1 worm cellular context compared by ENCODE assay signal in the genomic region with DNA sequence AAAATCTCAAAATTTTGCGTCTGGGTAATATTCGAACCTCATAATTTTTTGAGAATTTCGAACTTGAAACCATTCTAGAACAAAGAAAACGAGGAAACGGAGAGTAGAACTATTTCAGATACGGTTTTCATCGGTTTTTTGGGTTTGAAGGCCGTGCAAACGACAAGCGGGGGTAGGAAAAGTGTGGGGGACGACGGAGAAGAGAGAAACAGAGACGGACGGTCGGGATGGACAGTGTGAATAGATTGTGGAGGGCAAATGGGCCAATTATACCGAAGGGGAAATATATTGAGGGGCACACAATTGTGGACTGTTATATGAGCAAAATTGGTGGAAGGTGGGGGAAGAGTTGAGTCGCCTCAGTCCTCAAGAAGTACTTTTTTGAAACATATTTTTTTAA.
TF ChIP-seq lines count a peak whose summit lies in the region.

No protein-coding gene starts in this region.

TF ChIP-seq in whole organism, L1 larva, 84 proteins besides CTCF, POLR2A, EP300 and RAD21 (continued from another document):
- TF ChIP-seq zag-1 (tag; optimal IDR thresholded peaks at IDR 0.05; lab: Kevin White, UChicago) (no peak), C34B4.2 (tag; optimal IDR thresholded peaks at IDR 0.05; lab: Kevin White, UChicago) (no peak), nhr-20 (tag; optimal IDR thresholded peaks at IDR 0.05; lab: Kevin White, UChicago) (peak; percentile 15), unc-130 (tag; optimal IDR thresholded peaks at IDR 0.05; lab: Kevin White, UChicago) (no peak), ceh-8 (GFP tag; optimal IDR thresholded peaks at IDR 0.05; lab: Kevin White, UChicago) (no peak), lin-35 (GFP tag; optimal IDR thresholded peaks at IDR 0.05; lab: Kevin White, UChicago) (no peak), fkh-8 (tag; optimal IDR thresholded peaks at IDR 0.05; lab: Kevin White, UChicago) (no peak), nhr-85 (tag; lab: Kevin White, UChicago) (peak; percentile 42), zip-4 (GFP tag; optimal IDR thresholded peaks at IDR 0.05; lab: Kevin White, UChicago) (no peak), nhr-19 (GFP tag; conservative IDR thresholded peaks at IDR 0.05; lab: Robert Waterston, UW) (no peak)
